Fruit fly (Drosophila melanogaster) whole organism, embryonic: Measurements from ENCODE around the gene CG31638.
A peak's percentile ranks its signal among the peaks of the same experiment; 100 is the strongest.

Experiments used
- Atf-2 ChIP-seq: fragments of 200-800 bp; sonication (Bioruptor generic); optimal IDR thresholded peaks from 2 replicates; lab custom pipeline; 2016; ENCODE audit warnings: missing biosample characterization, missing genetic modification characterization
- BtbVII ChIP-seq: fragments of 200-800 bp; sonication (Bioruptor generic); optimal IDR thresholded peaks from 3 replicates; lab custom pipeline; 2017; ENCODE audit warnings: missing biosample characterization, mild to moderate bottlenecking, missing genetic modification characterization
- CG10267 ChIP-seq: fragments of 200-800 bp; sonication (Bioruptor generic); optimal IDR thresholded peaks from 2 replicates; lab custom pipeline; 2018; ENCODE audit warnings: missing biosample characterization, mild to moderate bottlenecking, missing genetic modification characterization, moderate library complexity
- CG10565 ChIP-seq: fragments of 200-800 bp; sonication (Bioruptor generic); optimal IDR thresholded peaks from 3 replicates; lab custom pipeline; 2016; ENCODE audit warnings: missing biosample characterization, mild to moderate bottlenecking, missing genetic modification characterization
- CG12769 ChIP-seq: fragments of 200-800 bp; sonication (Bioruptor generic); optimal IDR thresholded peaks from 2 replicates; lab custom pipeline; 2019; ENCODE audit warnings: missing biosample characterization, mild to moderate bottlenecking, missing genetic modification characterization, moderate library complexity
- CG14050 ChIP-seq: fragments of 200-800 bp; sonication (Bioruptor generic); IDR thresholded peaks from 3 replicates; pipeline ENCODE4 v1.3.6; 2022; ENCODE audit warnings: missing biosample characterization, missing genetic modification characterization
- CG15601 ChIP-seq: fragments of 200-800 bp; sonication (Bioruptor generic); optimal IDR thresholded peaks from 3 replicates; lab custom pipeline; 2019; ENCODE audit warnings: missing biosample characterization, mild to moderate bottlenecking, missing genetic modification characterization, moderate library complexity
- CG1603 ChIP-seq: fragments of 200-800 bp; sonication (Bioruptor generic); optimal IDR thresholded peaks from 2 replicates; lab custom pipeline; 2019; ENCODE audit warnings: missing biosample characterization, mild to moderate bottlenecking, missing genetic modification characterization, moderate library complexity
- CG17568 ChIP-seq: fragments of 200-800 bp; sonication (Bioruptor generic); optimal IDR thresholded peaks from 2 replicates; lab custom pipeline; 2018; ENCODE audit warnings: missing biosample characterization, mild to moderate bottlenecking, missing genetic modification characterization, moderate library complexity
- CG1832 ChIP-seq: fragments of 200-800 bp; sonication (Bioruptor generic); optimal IDR thresholded peaks from 2 replicates; lab custom pipeline; 2017; ENCODE audit warnings: missing biosample characterization, mild to moderate bottlenecking, missing genetic modification characterization, inconsistent platforms
- CG2875 ChIP-seq: fragments of 200-800 bp; sonication (Bioruptor generic); optimal IDR thresholded peaks from 2 replicates; lab custom pipeline; 2017; ENCODE audit warnings: missing biosample characterization, mild to moderate bottlenecking, missing genetic modification characterization, missing genetic modification reagents
- CG30020 ChIP-seq: fragments of 200-800 bp; optimal IDR thresholded peaks from 2 replicates; lab custom pipeline; 2019; ENCODE audit warnings: missing biosample characterization, mild to moderate bottlenecking, missing genetic modification characterization, moderate library complexity
- CG31224 ChIP-seq: fragments of 200-800 bp; sonication (Bioruptor generic); IDR thresholded peaks from 2 replicates; pipeline ENCODE4 v1.3.6; 2022; ENCODE audit warnings: missing biosample characterization, missing genetic modification characterization
- CG33557 ChIP-seq: fragments of 200-800 bp; sonication (Bioruptor generic); optimal IDR thresholded peaks from 2 replicates; lab custom pipeline; 2019; ENCODE audit warnings: missing biosample characterization, mild to moderate bottlenecking, missing genetic modification characterization, moderate library complexity
- CG34376 ChIP-seq: fragments of 200-800 bp; sonication (Bioruptor generic); optimal IDR thresholded peaks from 2 replicates; lab custom pipeline; 2018; ENCODE audit warnings: missing biosample characterization, mild to moderate bottlenecking, missing genetic modification characterization
- CG42726 ChIP-seq: fragments of 200-800 bp; sonication (Bioruptor generic); IDR thresholded peaks from 2 replicates; pipeline ENCODE4 v1.3.6; 2022; ENCODE audit warnings: missing biosample characterization, missing genetic modification characterization; ENCODE audit not compliant: partially characterized antibody
- CG5180 ChIP-seq: fragments of 200-800 bp; sonication (Bioruptor generic); optimal IDR thresholded peaks from 3 replicates; lab custom pipeline; 2017; ENCODE audit warnings: missing biosample characterization, missing genetic modification characterization, mild to moderate bottlenecking, moderate library complexity, missing genetic modification reagents
- CG7963 ChIP-seq: fragments of 200-800 bp; sonication (Bioruptor generic); IDR thresholded peaks from 3 replicates; pipeline ENCODE4 v1.3.6; 2022; ENCODE audit warnings: missing biosample characterization, missing genetic modification characterization; ENCODE audit not compliant: partially characterized antibody
- CG8089 ChIP-seq: fragments of 200-800 bp; sonication (Bioruptor generic); optimal IDR thresholded peaks from 3 replicates; lab custom pipeline; 2016; ENCODE audit warnings: missing biosample characterization, missing genetic modification characterization
- CG8924 ChIP-seq: fragments of 200-800 bp; optimal IDR thresholded peaks from 3 replicates; lab custom pipeline; 2019; ENCODE audit warnings: missing biosample characterization, mild to moderate bottlenecking, missing genetic modification characterization, moderate library complexity
- CkIIα-i1 ChIP-seq: fragments of 200-800 bp; sonication (Bioruptor generic); IDR thresholded peaks from 2 replicates; pipeline ENCODE4 v1.3.6; 2022; ENCODE audit warnings: missing biosample characterization, missing genetic modification characterization
- Dip3 ChIP-seq: fragments of 200-800 bp; sonication (Bioruptor generic); optimal IDR thresholded peaks from 3 replicates; lab custom pipeline; 2016; ENCODE audit warnings: missing biosample characterization, missing genetic modification characterization
- Eip74EF ChIP-seq, 2 experiments: fragments of 200-800 bp in 1 of 2; fragments of >200 bp in 1 of 2; sonication (Bioruptor generic) in 1 of 2; optimal IDR thresholded peaks; 2 replicates each; lab custom pipeline; 2017 to 2019; ENCODE audit warnings: missing biosample characterization in 2 of 2, missing genetic modification characterization in 2 of 2, mild to moderate bottlenecking in 1 of 2, moderate library complexity in 1 of 2
- Hsf ChIP-seq: fragments of 200-800 bp; sonication (Bioruptor generic); optimal IDR thresholded peaks from 3 replicates; lab custom pipeline; 2016; ENCODE audit warnings: missing biosample characterization, missing genetic modification characterization
- MESR4 ChIP-seq: fragments of 200-800 bp; sonication (Bioruptor generic); optimal IDR thresholded peaks from 2 replicates; lab custom pipeline; 2018; ENCODE audit warnings: missing biosample characterization, mild to moderate bottlenecking, missing genetic modification characterization, moderate library complexity
- Rfx ChIP-seq: fragments of 200-800 bp; sonication (Bioruptor generic); IDR thresholded peaks from 2 replicates; pipeline ENCODE4 v1.3.6; 2022; ENCODE audit warnings: missing biosample characterization, missing genetic modification characterization
- Ssrp ChIP-seq: fragments of 200-800 bp; sonication (Bioruptor generic); optimal IDR thresholded peaks from 2 replicates; lab custom pipeline; 2018; ENCODE audit warnings: missing biosample characterization, mild to moderate bottlenecking, missing genetic modification characterization, moderate library complexity
- TFAM ChIP-seq: fragments of 200-800 bp; sonication (Bioruptor generic); optimal IDR thresholded peaks from 2 replicates; lab custom pipeline; 2017; ENCODE audit warnings: missing biosample characterization, missing genetic modification characterization, inconsistent platforms
- al ChIP-seq: fragments of 200-800 bp; sonication (Bioruptor generic); IDR thresholded peaks from 2 replicates; pipeline ENCODE4 v1.3.6; 2022; ENCODE audit warnings: missing biosample characterization, missing genetic modification characterization
- bbx ChIP-seq: fragments of 200-800 bp; sonication (Bioruptor generic); IDR thresholded peaks from 2 replicates; pipeline ENCODE4 v1.3.6; 2022; ENCODE audit warnings: missing biosample characterization, missing genetic modification characterization; ENCODE audit not compliant: partially characterized antibody
- crol ChIP-seq: fragments of 200-800 bp; sonication (Bioruptor generic); IDR thresholded peaks from 2 replicates; pipeline ENCODE4 v1.3.6; 2022; ENCODE audit warnings: missing biosample characterization, missing genetic modification characterization
- emc ChIP-seq: fragments of 200-800 bp; sonication (Bioruptor generic); optimal IDR thresholded peaks from 2 replicates; lab custom pipeline; 2016; ENCODE audit warnings: missing biosample characterization, missing genetic modification characterization
- ewg ChIP-seq: fragments of 200-800 bp; sonication (Bioruptor generic); optimal IDR thresholded peaks from 3 replicates; lab custom pipeline; 2017; ENCODE audit warnings: mild to moderate bottlenecking, missing biosample characterization, missing genetic modification reagents, missing genetic modification characterization
- exex ChIP-seq: fragments of 200-800 bp; sonication (Bioruptor generic); optimal IDR thresholded peaks from 4 replicates; lab custom pipeline; 2018; ENCODE audit warnings: missing biosample characterization, mild to moderate bottlenecking, missing genetic modification characterization, moderate library complexity
- eyg ChIP-seq: fragments of 200-800 bp; sonication (Bioruptor generic); optimal IDR thresholded peaks from 3 replicates; lab custom pipeline; 2016; ENCODE audit warnings: missing biosample characterization, missing genetic modification characterization
- fd64A ChIP-seq: fragments of 200-800 bp; sonication (Bioruptor generic); optimal IDR thresholded peaks from 3 replicates; lab custom pipeline; 2018; ENCODE audit warnings: missing biosample characterization, mild to moderate bottlenecking, missing genetic modification characterization
- ftz-f1 ChIP-seq: fragments of 200-800 bp; sonication (Bioruptor generic); optimal IDR thresholded peaks from 2 replicates; lab custom pipeline; 2016; ENCODE audit warnings: missing biosample characterization, missing genetic modification characterization
- hb ChIP-seq: fragments of 200-800 bp; sonication (Bioruptor generic); IDR thresholded peaks from 3 replicates; pipeline ENCODE4 v1.3.6; 2022; ENCODE audit warnings: missing biosample characterization, missing genetic modification characterization; ENCODE audit not compliant: partially characterized antibody
- insv ChIP-seq, 2 experiments: fragments of 200-800 bp; sonication (Bioruptor generic); optimal IDR thresholded peaks; 3 replicates each; lab custom pipeline; 2016 to 2018; ENCODE audit warnings: missing biosample characterization in 2 of 2, missing genetic modification characterization in 2 of 2
- jing ChIP-seq: fragments of 200-800 bp; sonication (Bioruptor generic); optimal IDR thresholded peaks from 2 replicates; lab custom pipeline; 2018; ENCODE audit warnings: missing biosample characterization, mild to moderate bottlenecking, missing genetic modification characterization
- kni ChIP-seq: fragments of 200-800 bp; sonication (Bioruptor generic); optimal IDR thresholded peaks from 3 replicates; lab custom pipeline; 2017; ENCODE audit warnings: mild to moderate bottlenecking, missing biosample characterization, missing genetic modification reagents, missing genetic modification characterization
- lov ChIP-seq, 2 experiments: fragments of 200-800 bp in 1 of 2; fragments of >200 bp in 1 of 2; sonication (Bioruptor generic) in 1 of 2; IDR thresholded peaks in 1 of 2; optimal IDR thresholded peaks in 1 of 2; 2 replicates in 1 of 2; 3 replicates in 1 of 2; pipeline versions ENCODE4 v1.3.6 to Lab custom; 2017 to 2022; ENCODE audit warnings: missing biosample characterization in 1 of 2, missing genetic modification characterization in 1 of 2
- mld ChIP-seq: fragments of 200-800 bp; sonication (Bioruptor generic); IDR thresholded peaks from 3 replicates; pipeline ENCODE4 v1.3.6; 2022; ENCODE audit warnings: missing biosample characterization, missing genetic modification characterization; ENCODE audit not compliant: partially characterized antibody
- nmo ChIP-seq: fragments of 200-800 bp; sonication (Bioruptor generic); optimal IDR thresholded peaks from 2 replicates; lab custom pipeline; 2018; ENCODE audit warnings: missing biosample characterization, mild to moderate bottlenecking, missing genetic modification characterization, moderate library complexity
- sna ChIP-seq: fragments of 200-800 bp; sonication (Bioruptor generic); IDR thresholded peaks from 2 replicates; pipeline ENCODE4 v1.3.6; 2022; ENCODE audit warnings: missing biosample characterization, missing genetic modification characterization; ENCODE audit not compliant: partially characterized antibody
- vvl ChIP-seq: fragments of 200-800 bp; sonication (Bioruptor generic); IDR thresholded peaks from 2 replicates; pipeline ENCODE4 v1.3.6; 2022; ENCODE audit warnings: missing biosample characterization, missing genetic modification characterization

CG31638 gene

dm6 chr2L:6455032-6455954 is 35.6 kb upstream of the CG31638 start, which contains the start of gene retm (continued):
- TF ChIP-seq CG17568 (peak; percentile 39), Dip3 (no peak), ewg (GFP tag; lab: Kevin White, UChicago) (no peak), CkIIα-i1 (GFP tag; lab: Robert Waterston, UW) (no peak), CG1603 (peak; percentile 10), CG2875 (GFP tag; lab: Kevin White, UChicago) (peak; percentile 7), CG31224 (GFP tag; lab: Robert Waterston, UW) (no peak), sna (no peak), jing (GFP tag; lab: Kevin White, UChicago) (no peak), kni (GFP tag; lab: Kevin White, UChicago) (peak; percentile 28), CG1832 (GFP tag; lab: Kevin White, UChicago) (peak; percentile 79), insv (GFP tag; optimal IDR thresholded peaks at IDR 0.05; lab: Kevin White, UChicago) (peak in 1 of 2 experiments; percentile 24), CG42726 (GFP tag; lab: Robert Waterston, UW) (no peak), CG14050 (GFP tag; lab: Robert Waterston, UW) (no peak), CG10565 (no peak), emc (no peak), fd64A (GFP tag; lab: Kevin White, UChicago) (peak; percentile 19), CG33557 (GFP tag; lab: Kevin White, UChicago) (no peak), Atf-2 (no peak), crol (peak; percentile 93), Hsf (GFP tag; lab: Kevin White, UChicago) (no peak), al (GFP tag; lab: Robert Waterston, UW) (no peak), CG8924 (tag; lab: Kevin White, UChicago) (peak; percentile 68), exex (tag; lab: Kevin White, UChicago) (peak; percentile 15), eyg (no peak), CG10267 (tag; lab: Kevin White, UChicago) (no peak), Rfx (GFP tag; lab: Robert Waterston, UW) (peak; percentile 23; the same call in 1 of the 2 replicates), vvl (GFP tag; lab: Robert Waterston, UW) (peak; percentile 42; the same call in 1 of the 2 replicates), mld (no peak), CG12769 (tag; lab: Kevin White, UChicago) (no peak), hb (GFP tag; lab: Robert Waterston, UW) (no peak), Eip74EF (GFP tag; optimal IDR thresholded peaks at IDR 0.05; lab: Kevin White, UChicago) (no peak), TFAM (no peak), CG30020 (peak; percentile 50), CG7963 (no peak; the same call in 2 of the 3 replicates), nmo (GFP tag; lab: Kevin White, UChicago) (no peak), CG34376 (GFP tag; lab: Kevin White, UChicago) (peak; percentile 2), BtbVII (GFP tag; lab: Kevin White, UChicago) (no peak), MESR4 (GFP tag; lab: Kevin White, UChicago) (peak; percentile 57), Ssrp (tag; lab: Kevin White, UChicago) (peak; percentile 1), CG15601 (tag; lab: Kevin White, UChicago) (peak; percentile 91), bbx (peak; percentile 39; the same call in 1 of the 2 replicates), CG5180 (GFP tag; lab: Kevin White, UChicago) (peak; percentile 72), CG8089 (GFP tag; lab: Kevin White, UChicago) (no peak), lov (optimal IDR thresholded peaks at IDR 0.05; lab: Kevin White, UChicago) (peak; percentile 22), lov (GFP tag; IDR thresholded peaks at IDR 0.05; lab: Robert Waterston, UW) (no peak), ftz-f1 (GFP tag; lab: Kevin White, UChicago) (peak; percentile 92)
